Worm (Caenorhabditis elegans) whole organism, L2 larva: Measurements from ENCODE around the gene B0281.5.

ENCODE experiments used
- C34F6.9 ChIP-seq: fragments of 150-350 bp; optimal IDR thresholded peaks from 2 replicates; lab custom pipeline; 2014; ENCODE audit warnings: missing biosample characterization, missing genetic modification characterization
- F13H6.1 ChIP-seq: sonication (generic microtip); optimal IDR thresholded peaks from 2 replicates; lab custom pipeline; 2016; ENCODE audit warnings: missing genetic modification characterization, missing compliant biosample characterization
- Y55F3AM.14 ChIP-seq: fragments of 200-800 bp; sonication (Bioruptor generic); optimal IDR thresholded peaks from 2 replicates; lab custom pipeline; 2018; ENCODE audit warnings: mild to moderate bottlenecking, missing genetic modification characterization, missing compliant biosample characterization
- alr-1 ChIP-seq: fragments of 150-350 bp; optimal IDR thresholded peaks from 2 replicates; lab custom pipeline; 2014; ENCODE audit warnings: missing biosample characterization, missing genetic modification characterization
- aly-2 ChIP-seq: fragments of 150-350 bp; optimal IDR thresholded peaks from 2 replicates; lab custom pipeline; 2014; ENCODE audit warnings: missing biosample characterization, missing genetic modification characterization
- ama-1 ChIP-seq: fragments of 150-350 bp; optimal IDR thresholded peaks from 2 replicates; lab custom pipeline; 2018; ENCODE audit warnings: inconsistent platforms
- blmp-1 ChIP-seq: sonication (generic microtip); optimal IDR thresholded peaks from 2 replicates; lab custom pipeline; 2017; ENCODE audit warnings: missing genetic modification characterization, mild to moderate bottlenecking, missing compliant biosample characterization, antibody characterized with exemption, moderate library complexity; ENCODE audit not compliant: insufficient read depth
- ceh-16 ChIP-seq: fragments of 150-350 bp; optimal IDR thresholded peaks from 2 replicates; lab custom pipeline; 2014; ENCODE audit warnings: missing biosample characterization, missing genetic modification characterization
- ceh-82 ChIP-seq: fragments of 150-350 bp; optimal IDR thresholded peaks from 2 replicates; lab custom pipeline; 2014; ENCODE audit warnings: missing biosample characterization, missing genetic modification characterization
- crh-2 ChIP-seq: sonication (generic microtip); optimal IDR thresholded peaks from 2 replicates; lab custom pipeline; 2017; ENCODE audit warnings: missing biosample characterization, missing genetic modification characterization
- dmd-4 ChIP-seq: sonication (generic microtip); optimal IDR thresholded peaks from 2 replicates; lab custom pipeline; 2017; ENCODE audit warnings: missing biosample characterization, missing genetic modification characterization
- egl-27 ChIP-seq: sonication (generic microtip); optimal IDR thresholded peaks from 3 replicates; lab custom pipeline; 2017; ENCODE audit warnings: missing biosample characterization, missing genetic modification reagents, missing genetic modification characterization
- elt-3 ChIP-seq: sonication (generic microtip); optimal IDR thresholded peaks from 2 replicates; lab custom pipeline; 2017; ENCODE audit warnings: missing biosample characterization, missing genetic modification characterization
- fos-1 ChIP-seq: fragments of 150-350 bp; optimal IDR thresholded peaks from 2 replicates; lab custom pipeline; 2014; ENCODE audit warnings: missing biosample characterization, missing genetic modification characterization
- gmeb-1 ChIP-seq: fragments of 150-350 bp; optimal IDR thresholded peaks from 2 replicates; lab custom pipeline; 2014; ENCODE audit warnings: missing biosample characterization, missing genetic modification characterization
- lin-11 ChIP-seq: fragments of 150-350 bp; sonication (generic microtip); optimal IDR thresholded peaks from 2 replicates; lab custom pipeline; 2014; ENCODE audit warnings: missing biosample characterization, missing genetic modification characterization, inconsistent platforms, mixed read lengths
- mab-5 ChIP-seq: fragments of 150-350 bp; optimal IDR thresholded peaks from 2 replicates; lab custom pipeline; 2014; ENCODE audit warnings: missing biosample characterization, missing genetic modification characterization
- mbf-1 ChIP-seq: sonication (generic microtip); optimal IDR thresholded peaks from 2 replicates; lab custom pipeline; 2017; ENCODE audit warnings: missing biosample characterization, missing genetic modification characterization
- mdl-1 ChIP-seq, 2 experiments: fragments of 150-350 bp in 1 of 2; sonication (generic microtip) in 1 of 2; optimal IDR thresholded peaks; 2 replicates each; lab custom pipeline; 2017; ENCODE audit warnings: missing biosample characterization in 2 of 2, missing genetic modification characterization in 2 of 2
- nhr-129 ChIP-seq: fragments of 150-350 bp; optimal IDR thresholded peaks from 2 replicates; lab custom pipeline; 2014; ENCODE audit warnings: missing biosample characterization, missing genetic modification characterization
- nhr-21 ChIP-seq: fragments of 150-350 bp; optimal IDR thresholded peaks from 2 replicates; lab custom pipeline; 2014; ENCODE audit warnings: missing biosample characterization, missing genetic modification characterization
- nhr-23 ChIP-seq: fragments of 150-350 bp; optimal IDR thresholded peaks from 2 replicates; lab custom pipeline; 2014; ENCODE audit warnings: missing biosample characterization, missing genetic modification reagents, missing genetic modification characterization
- nhr-25 ChIP-seq: fragments of 150-350 bp; sonication (generic microtip); optimal IDR thresholded peaks from 3 replicates; lab custom pipeline; 2014; ENCODE audit warnings: missing biosample characterization, missing genetic modification characterization
- nhr-6 ChIP-seq: fragments of 150-350 bp; optimal IDR thresholded peaks from 2 replicates; lab custom pipeline; 2014; ENCODE audit warnings: missing biosample characterization, missing genetic modification characterization
- nhr-77 ChIP-seq: fragments of 150-350 bp; optimal IDR thresholded peaks from 2 replicates; lab custom pipeline; 2014; ENCODE audit warnings: missing biosample characterization, missing genetic modification characterization
- peb-1 ChIP-seq: fragments of 150-350 bp; optimal IDR thresholded peaks from 2 replicates; lab custom pipeline; 2014; ENCODE audit warnings: missing biosample characterization, missing genetic modification characterization
- sem-4 ChIP-seq: fragments of 150-350 bp; optimal IDR thresholded peaks from 2 replicates; lab custom pipeline; 2014; ENCODE audit warnings: missing biosample characterization, missing genetic modification reagents, missing genetic modification characterization
- skn-1 ChIP-seq: sonication (generic microtip); optimal IDR thresholded peaks from 2 replicates; lab custom pipeline; 2017; ENCODE audit warnings: missing biosample characterization, missing genetic modification characterization
- sma-3 ChIP-seq: sonication (generic microtip); optimal IDR thresholded peaks from 2 replicates; lab custom pipeline; 2016; ENCODE audit warnings: missing genetic modification reagents, missing genetic modification characterization, missing compliant biosample characterization
- sma-9 ChIP-seq, 2 experiments: fragments of 150-350 bp in 1 of 2; sonication (generic microtip) in 1 of 2; optimal IDR thresholded peaks; 2 replicates each; lab custom pipeline; 2014 to 2016; ENCODE audit warnings: missing genetic modification characterization in 2 of 2, mild to moderate bottlenecking in 1 of 2, missing biosample characterization in 1 of 2, missing compliant biosample characterization in 1 of 2, missing genetic modification reagents in 1 of 2, moderate library complexity in 1 of 2
- snpc-4 ChIP-seq: fragments of 150-350 bp; optimal IDR thresholded peaks from 2 replicates; lab custom pipeline; 2014; ENCODE audit warnings: missing biosample characterization, missing genetic modification characterization
- ztf-4 ChIP-seq: fragments of 150-350 bp; optimal IDR thresholded peaks from 2 replicates; lab custom pipeline; 2014; ENCODE audit warnings: missing biosample characterization, missing genetic modification characterization

B0281.5 gene

ce11 chrII:2305507-2305906 is 4.7 kb upstream of the B0281.5 start:
- TF ChIP-seq fos-1, result peak; percentile 62
- no peak for TF ChIP-seq alr-1 (tag; lab: Kevin White, UChicago)

DNA sequence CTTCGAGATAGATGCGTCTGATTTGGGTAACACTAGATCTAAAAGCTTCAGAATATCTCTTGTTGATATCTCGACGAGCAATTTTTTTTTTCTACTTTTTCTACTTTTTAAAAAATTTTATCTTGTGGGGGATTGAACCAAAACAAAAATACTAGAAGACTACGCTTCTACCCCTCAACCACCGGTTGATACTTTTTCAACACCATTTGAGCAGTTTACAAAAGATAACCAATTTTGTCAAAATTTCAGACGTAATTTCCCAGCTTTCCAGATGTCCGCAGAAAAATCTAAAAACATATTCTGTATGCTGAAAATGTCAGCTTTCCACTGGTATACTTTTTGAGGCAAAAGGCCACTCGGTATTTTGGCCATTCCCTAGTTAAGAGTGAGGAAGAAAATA is 3.8 kb upstream of the B0281.5 start:
- no peak for TF ChIP-seq fos-1
- no peak for TF ChIP-seq nhr-77
- TF ChIP-seq gmeb-1 (tag; lab: Kevin White, UChicago), result no peak

- TF ChIP-seq Y55F3AM.14 (GFP tag; lab: Kevin White, UChicago) (no peak), ceh-82 (tag; lab: Kevin White, UChicago) (no peak), nhr-25 (tag; lab: Kevin White, UChicago) (no peak), peb-1 (tag; lab: Kevin White, UChicago) (no peak), snpc-4 (tag; lab: Kevin White, UChicago) (no peak), ceh-16 (no peak), dmd-4 (no peak), lin-11 (tag; lab: Kevin White, UChicago) (no peak), ztf-4 (no peak), ama-1 (lab: Kevin White, UChicago) (no peak), C34F6.9 (tag; lab: Kevin White, UChicago) (no peak), aly-2 (tag; lab: Kevin White, UChicago) (no peak)
These were observed 1.6 kb upstream of the B0281.5 start, which contains the start of gene B0281.6 for ce11 chrII:2302330-2302729. Gene B0281.6 (minus strand): TSS chrII:2302430.

- no peak for TF ChIP-seq nhr-23
- no peak for TF ChIP-seq gmeb-1 (tag; lab: Kevin White, UChicago)
- no peak for TF ChIP-seq sem-4
- no peak for TF ChIP-seq dmd-4
- TF ChIP-seq nhr-25 (tag; lab: Kevin White, UChicago), result no peak
- TF ChIP-seq elt-3 (tag; lab: Kevin White, UChicago), result no peak
- no peak for TF ChIP-seq skn-1 (tag; lab: Kevin White, UChicago)
- no peak for TF ChIP-seq peb-1 (tag; lab: Kevin White, UChicago)
- no peak for TF ChIP-seq mdl-1 (tag; optimal IDR thresholded peaks at IDR 0.05; lab: Kevin White, UChicago)
- no peak for TF ChIP-seq egl-27 (tag; lab: Kevin White, UChicago)
These were observed 2.0 kb downstream of the B0281.5 start, which contains the start of gene B0281.4 for ce11 chrII:2298742-2299141. Gene B0281.4 (minus strand): TSS chrII:2298842.

DNA sequence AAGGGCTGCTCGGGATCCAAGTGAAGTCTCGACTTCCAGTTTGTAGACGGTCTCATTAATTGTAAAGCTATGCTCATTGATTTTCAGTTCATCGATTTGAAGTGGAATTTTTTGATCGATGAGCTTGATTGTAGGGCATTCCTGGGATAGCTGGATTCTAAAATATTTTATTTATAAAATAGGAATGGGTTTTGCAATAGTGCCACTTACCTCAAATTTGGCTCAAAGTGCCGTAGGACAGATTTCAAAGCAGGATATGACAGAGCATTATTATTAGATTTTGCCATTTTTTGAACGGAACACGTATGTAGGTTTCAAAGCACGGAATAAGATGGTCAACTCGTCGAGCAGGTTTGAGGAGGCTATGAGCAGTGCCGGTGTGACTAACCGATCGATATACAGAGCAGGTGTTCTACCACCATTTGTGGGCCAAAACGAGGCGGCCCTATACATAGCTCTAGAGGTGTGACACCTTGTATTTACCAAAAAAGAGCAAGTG is 4.9 kb downstream of the B0281.5 start, which contains the start of gene fbxc-25:
Gene fbxc-25 (minus strand): TSS at position 449 of the 499 bp plus-strand sequence.
- TF ChIP-seq nhr-21 (no peak), nhr-23 (no peak), nhr-129 (tag; lab: Kevin White, UChicago) (no peak), egl-27 (tag; lab: Kevin White, UChicago) (no peak), gmeb-1 (tag; lab: Kevin White, UChicago) (no peak), crh-2 (tag; lab: Kevin White, UChicago) (no peak), dmd-4 (no peak), ama-1 (lab: Kevin White, UChicago) (no peak), ceh-16 (no peak), mab-5 (tag; lab: Kevin White, UChicago) (no peak), F13H6.1 (no peak), nhr-6 (tag; lab: Kevin White, UChicago) (no peak), blmp-1 (no peak)

DNA sequence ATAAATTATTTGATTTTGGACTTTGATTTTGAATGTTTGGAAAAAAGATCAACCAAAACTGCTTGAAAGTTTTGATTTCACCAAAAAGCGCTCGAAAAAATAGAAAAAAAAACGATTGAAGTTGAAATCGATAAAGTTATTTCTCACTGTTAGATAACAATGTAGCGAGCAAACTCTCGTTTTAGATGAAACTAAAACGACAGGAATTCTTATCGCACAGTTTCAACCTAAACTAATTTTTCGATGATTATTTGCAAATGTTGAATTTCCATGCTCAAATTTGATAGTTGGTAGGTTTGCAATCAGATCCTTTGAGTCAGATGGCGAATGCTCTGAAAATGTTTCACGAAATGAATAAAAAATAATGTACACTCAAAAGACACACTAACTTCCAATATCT is 8.2 kb downstream of the B0281.5 start:
- TF ChIP-seq mbf-1 (no peak), lin-11 (tag; lab: Kevin White, UChicago) (no peak), fos-1 (peak; percentile 74), blmp-1 (no peak), ceh-82 (tag; lab: Kevin White, UChicago) (no peak), F13H6.1 (no peak)

DNA sequence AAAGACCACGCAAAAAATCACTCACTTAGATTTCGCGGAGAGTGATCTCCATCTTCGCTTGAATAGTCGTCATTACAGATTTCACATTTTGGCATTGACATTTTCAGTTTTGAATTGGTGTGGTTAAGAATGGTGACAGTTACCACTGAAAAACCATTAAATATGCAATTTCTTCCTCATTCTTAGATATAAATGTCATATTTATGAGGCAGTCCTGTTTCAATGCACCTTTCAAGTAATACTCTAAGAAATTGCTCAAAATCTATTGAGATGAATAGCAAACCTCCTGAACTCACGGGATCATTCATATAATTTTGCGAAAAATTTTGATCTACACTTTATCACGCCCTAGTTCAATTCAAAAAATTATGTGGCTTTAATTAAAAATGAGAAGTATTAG is 8.7 kb downstream of the B0281.5 start, which contains the start of gene K09F6.7:
Gene K09F6.7 (minus strand): TSS at position 101 of the 400 bp plus-strand sequence.
- TF ChIP-seq sma-9 (GFP tag; optimal IDR thresholded peaks at IDR 0.05; lab: Kevin White, UChicago) (no peak), sma-9 (tag; optimal IDR thresholded peaks at IDR 0.05; lab: Kevin White, UChicago) (no peak), mab-5 (tag; lab: Kevin White, UChicago) (no peak), C34F6.9 (tag; lab: Kevin White, UChicago) (no peak), sma-3 (GFP tag; lab: Kevin White, UChicago) (no peak)
- TF ChIP-seq, all 48 proteins: peak for 0
